Worm (Caenorhabditis elegans) whole organism, L2 larva: ENCODE data around the gene ptp-4A2.

Experiments used
- ZK546.5 ChIP-seq: sonication (generic microtip); optimal IDR thresholded peaks from 2 replicates; lab custom pipeline; 2017; ENCODE audit warnings: missing biosample characterization, missing genetic modification characterization
- elt-3 ChIP-seq: sonication (generic microtip); optimal IDR thresholded peaks from 2 replicates; lab custom pipeline; 2017; ENCODE audit warnings: missing biosample characterization, missing genetic modification characterization
- lsy-2 ChIP-seq, 2 experiments: fragments of 150-350 bp in 1 of 2; sonication (generic microtip) in 1 of 2; optimal IDR thresholded peaks; 2 replicates each; lab custom pipeline; 2014 to 2017; ENCODE audit warnings: missing biosample characterization in 2 of 2, missing genetic modification characterization in 2 of 2
- nhr-11 ChIP-seq: fragments of 150-350 bp; optimal IDR thresholded peaks from 2 replicates; lab custom pipeline; 2014; ENCODE audit warnings: missing biosample characterization, missing genetic modification characterization
- skn-1 ChIP-seq: sonication (generic microtip); optimal IDR thresholded peaks from 2 replicates; lab custom pipeline; 2017; ENCODE audit warnings: missing biosample characterization, missing genetic modification characterization
- unc-62 ChIP-seq: fragments of 150-350 bp; optimal IDR thresholded peaks from 2 replicates; lab custom pipeline; 2014; ENCODE audit warnings: missing biosample characterization, missing genetic modification reagents, missing genetic modification characterization

DNA sequence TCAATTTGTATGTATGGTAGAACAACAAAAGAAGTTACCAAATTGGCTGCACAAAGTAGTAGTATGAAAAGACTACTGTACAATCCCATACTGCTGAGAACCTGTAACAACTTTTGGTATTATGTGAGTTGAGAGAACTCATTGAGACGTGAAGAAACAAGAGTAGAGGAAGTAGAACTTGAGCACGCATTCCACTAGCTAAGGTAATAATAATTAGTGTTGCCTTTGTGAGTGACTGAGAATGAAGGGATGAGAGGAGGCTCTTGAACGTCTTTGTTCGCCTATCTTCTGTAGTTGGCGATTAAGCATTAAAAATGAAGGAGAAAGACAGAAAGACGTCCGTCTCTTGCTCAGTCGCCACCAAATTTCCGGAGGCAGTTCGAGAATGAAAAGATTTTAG is 30.4 kb upstream of the ptp-4A2 start, which contains the start of gene C16B8.4:
- TF ChIP-seq unc-62 (GFP tag; lab: Kevin White, UChicago): no peak
- no peak for TF ChIP-seq nhr-11
- no peak for TF ChIP-seq skn-1 (tag; lab: Kevin White, UChicago)
- no peak for TF ChIP-seq lsy-2 (tag; optimal IDR thresholded peaks at IDR 0.05; lab: Kevin White, UChicago)
- TF ChIP-seq elt-3 (tag; lab: Kevin White, UChicago): no peak
- no peak for TF ChIP-seq ZK546.5
